Fruit fly (Drosophila melanogaster) whole organism, embryonic: ENCODE results near the gene Shaw.

Experiments used
- Awh ChIP-seq: fragments of 200-800 bp; sonication (Bioruptor generic); IDR thresholded peaks from 2 replicates; pipeline ENCODE4, ENCODE4 v1.3.6; 2022; ENCODE audit warnings: missing biosample characterization, missing genetic modification characterization
- BEAF-32 ChIP-seq: fragments of 200-800 bp; sonication (Bioruptor generic); optimal IDR thresholded peaks from 3 replicates; lab custom pipeline; 2017; ENCODE audit warnings: missing biosample characterization, missing genetic modification characterization, mild to moderate bottlenecking, moderate library complexity, missing genetic modification reagents
- CG10267 ChIP-seq: fragments of 200-800 bp; sonication (Bioruptor generic); optimal IDR thresholded peaks from 2 replicates; lab custom pipeline; 2018; ENCODE audit warnings: missing biosample characterization, mild to moderate bottlenecking, missing genetic modification characterization, moderate library complexity
- CG10565 ChIP-seq: fragments of 200-800 bp; sonication (Bioruptor generic); optimal IDR thresholded peaks from 3 replicates; lab custom pipeline; 2016; ENCODE audit warnings: missing biosample characterization, mild to moderate bottlenecking, missing genetic modification characterization
- CG10979 ChIP-seq: fragments of 200-800 bp; sonication (Bioruptor generic); optimal IDR thresholded peaks from 2 replicates; lab custom pipeline; 2018; ENCODE audit warnings: missing biosample characterization, mild to moderate bottlenecking, missing genetic modification characterization, moderate library complexity
- CG11093 ChIP-seq: fragments of 200-800 bp; sonication (Bioruptor generic); IDR thresholded peaks from 3 replicates; pipeline ENCODE4 v1.3.6; 2022; ENCODE audit warnings: missing biosample characterization, missing genetic modification characterization
- CG11504 ChIP-seq: fragments of 200-800 bp; sonication (Bioruptor generic); optimal IDR thresholded peaks from 3 replicates; lab custom pipeline; 2019; ENCODE audit warnings: missing biosample characterization, mild to moderate bottlenecking, missing genetic modification characterization, moderate library complexity
- CG12391 ChIP-seq: fragments of 200-800 bp; sonication (Bioruptor generic); optimal IDR thresholded peaks from 3 replicates; lab custom pipeline; 2018; ENCODE audit warnings: missing biosample characterization, mild to moderate bottlenecking, missing genetic modification characterization, moderate library complexity
- CG12744 ChIP-seq: fragments of 200-800 bp; sonication (Bioruptor generic); optimal IDR thresholded peaks from 2 replicates; lab custom pipeline; 2016; ENCODE audit warnings: missing biosample characterization, missing genetic modification characterization
- CG13123 ChIP-seq: fragments of 200-800 bp; sonication (Bioruptor generic); optimal IDR thresholded peaks from 2 replicates; lab custom pipeline; 2016; ENCODE audit warnings: missing biosample characterization, missing genetic modification characterization
- CG13624 ChIP-seq: fragments of 200-800 bp; sonication (Bioruptor generic); optimal IDR thresholded peaks from 2 replicates; lab custom pipeline; 2016; ENCODE audit warnings: missing biosample characterization, missing genetic modification characterization
- CG15011 ChIP-seq: fragments of 200-800 bp; sonication (Bioruptor generic); optimal IDR thresholded peaks from 3 replicates; lab custom pipeline; 2018; ENCODE audit warnings: missing biosample characterization, mild to moderate bottlenecking, missing genetic modification characterization
- CG16779 ChIP-seq: fragments of 200-800 bp; sonication (Bioruptor generic); IDR thresholded peaks from 2 replicates; pipeline ENCODE4 v1.3.6; 2022; ENCODE audit warnings: missing biosample characterization, missing genetic modification characterization
- CG2678 ChIP-seq: fragments of 200-800 bp; sonication (Bioruptor generic); optimal IDR thresholded peaks from 3 replicates; lab custom pipeline; 2019; ENCODE audit warnings: missing biosample characterization, mild to moderate bottlenecking, missing genetic modification characterization, moderate library complexity
- CG4707 ChIP-seq: fragments of 200-800 bp; sonication (Bioruptor generic); optimal IDR thresholded peaks from 2 replicates; lab custom pipeline; 2018; ENCODE audit warnings: missing biosample characterization, mild to moderate bottlenecking, missing genetic modification characterization, moderate library complexity
- CG4854 ChIP-seq: fragments of 200-800 bp; sonication (Bioruptor generic); optimal IDR thresholded peaks from 2 replicates; lab custom pipeline; 2016; ENCODE audit warnings: missing biosample characterization, missing genetic modification characterization, inconsistent platforms
- CG9437 ChIP-seq: fragments of 200-800 bp; sonication (Bioruptor generic); optimal IDR thresholded peaks from 2 replicates; lab custom pipeline; 2018; ENCODE audit warnings: missing biosample characterization, mild to moderate bottlenecking, missing genetic modification characterization
- CG9797 ChIP-seq: fragments of 200-800 bp; sonication (Bioruptor generic); optimal IDR thresholded peaks from 3 replicates; lab custom pipeline; 2018; ENCODE audit warnings: missing biosample characterization, mild to moderate bottlenecking, missing genetic modification characterization
- H15 ChIP-seq: fragments of 200-800 bp; sonication (Bioruptor generic); IDR thresholded peaks from 3 replicates; pipeline ENCODE4 v1.3.6; 2022; ENCODE audit warnings: missing biosample characterization, missing genetic modification characterization
- HLHmδ ChIP-seq: fragments of 200-800 bp; sonication (Bioruptor generic); optimal IDR thresholded peaks from 2 replicates; lab custom pipeline; 2018; ENCODE audit warnings: missing biosample characterization, mild to moderate bottlenecking, missing genetic modification characterization, moderate library complexity
- Hr39 ChIP-seq: fragments of >200 bp; optimal IDR thresholded peaks from 2 replicates; lab custom pipeline; 2017
- Hr51 ChIP-seq, 2 experiments: fragments of 200-800 bp; sonication (Bioruptor generic); optimal IDR thresholded peaks; 2 replicates in 1 of 2; 3 replicates in 1 of 2; lab custom pipeline; 2016 to 2018; ENCODE audit warnings: missing biosample characterization in 2 of 2, missing genetic modification characterization in 2 of 2, mild to moderate bottlenecking in 1 of 2, moderate library complexity in 1 of 2
- MBD-R2 ChIP-seq: fragments of 200-800 bp; sonication (Bioruptor generic); IDR thresholded peaks from 2 replicates; pipeline ENCODE4 v1.3.6; 2022; ENCODE audit warnings: missing biosample characterization, missing genetic modification characterization
- Mad ChIP-seq: fragments of 200-800 bp; sonication (Bioruptor generic); optimal IDR thresholded peaks from 2 replicates; lab custom pipeline; 2016; ENCODE audit warnings: missing biosample characterization, missing genetic modification characterization
- Med ChIP-seq: fragments of 200-800 bp; sonication (Bioruptor generic); peaks from one replicate; lab custom pipeline; 2016; ENCODE audit warnings: missing biosample characterization, missing genetic modification characterization, mild to moderate bottlenecking, inconsistent platforms, moderate library complexity
- NC2α ChIP-seq: fragments of 200-800 bp; sonication (Bioruptor generic); optimal IDR thresholded peaks from 2 replicates; lab custom pipeline; 2016; ENCODE audit warnings: missing biosample characterization, missing genetic modification characterization
- Neu2 ChIP-seq: fragments of 200-800 bp; sonication (Bioruptor generic); optimal IDR thresholded peaks from 3 replicates; lab custom pipeline; 2016; ENCODE audit warnings: missing biosample characterization, missing genetic modification characterization, borderline replicate concordance
- Poxn ChIP-seq: fragments of 200-800 bp; sonication (Bioruptor generic); IDR thresholded peaks from 2 replicates; pipeline ENCODE4 v1.3.6; 2022; ENCODE audit warnings: missing biosample characterization, missing genetic modification characterization
- Sry-β ChIP-seq: fragments of 200-800 bp; sonication (Bioruptor generic); optimal IDR thresholded peaks from 2 replicates; lab custom pipeline; 2018; ENCODE audit warnings: missing biosample characterization, mild to moderate bottlenecking, missing genetic modification characterization, moderate library complexity
- aop ChIP-seq: fragments of 200-800 bp; sonication (Bioruptor generic); IDR thresholded peaks from 2 replicates; pipeline ENCODE4 v1.3.6; 2022; ENCODE audit warnings: missing biosample characterization, missing genetic modification characterization
- ato ChIP-seq: fragments of 200-800 bp; sonication (Bioruptor generic); IDR thresholded peaks from 2 replicates; pipeline ENCODE4 v1.3.6; 2022; ENCODE audit warnings: missing biosample characterization, missing genetic modification characterization; ENCODE audit not compliant: partially characterized antibody
- bbx ChIP-seq: fragments of 200-800 bp; sonication (Bioruptor generic); IDR thresholded peaks from 2 replicates; pipeline ENCODE4 v1.3.6; 2022; ENCODE audit warnings: missing biosample characterization, missing genetic modification characterization; ENCODE audit not compliant: partially characterized antibody
- bcd ChIP-seq: fragments of 200-800 bp; sonication (Bioruptor generic); optimal IDR thresholded peaks from 2 replicates; lab custom pipeline; 2017; ENCODE audit warnings: missing biosample characterization, mild to moderate bottlenecking, missing genetic modification characterization
- chm ChIP-seq: fragments of 200-800 bp; sonication (Bioruptor generic); IDR thresholded peaks from 2 replicates; pipeline ENCODE4 v1.3.6; 2022; ENCODE audit warnings: missing biosample characterization, missing genetic modification characterization
- disco-r ChIP-seq: fragments of 200-800 bp; sonication (Bioruptor generic); optimal IDR thresholded peaks from 2 replicates; lab custom pipeline; 2016; ENCODE audit warnings: missing biosample characterization, missing genetic modification characterization
- gsb-n ChIP-seq: fragments of 200-800 bp; sonication (Bioruptor generic); optimal IDR thresholded peaks from 3 replicates; lab custom pipeline; 2018; ENCODE audit warnings: missing biosample characterization, mild to moderate bottlenecking, missing genetic modification characterization
- gt ChIP-seq: fragments of 200-800 bp; sonication (Bioruptor generic); IDR thresholded peaks from 2 replicates; pipeline ENCODE4 v1.3.6; 2022; ENCODE audit warnings: missing biosample characterization, missing genetic modification characterization
- ind ChIP-seq: fragments of 200-800 bp; sonication (Bioruptor generic); optimal IDR thresholded peaks from 3 replicates; lab custom pipeline; 2016; ENCODE audit warnings: missing biosample characterization, missing genetic modification characterization
- luna ChIP-seq: fragments of 200-800 bp; sonication (Bioruptor generic); optimal IDR thresholded peaks from 2 replicates; lab custom pipeline; 2016; ENCODE audit warnings: missing biosample characterization, missing genetic modification characterization
- odd ChIP-seq: fragments of 200-800 bp; sonication (Bioruptor generic); optimal IDR thresholded peaks from 2 replicates; lab custom pipeline; 2017; ENCODE audit warnings: missing biosample characterization, mild to moderate bottlenecking, missing genetic modification characterization
- pan ChIP-seq, 4 experiments: fragments of >200 bp in 3 of 4; fragments of 200-800 bp in 1 of 4; sonication (Bioruptor generic) in 1 of 4; optimal IDR thresholded peaks in 3 of 4; IDR thresholded peaks in 1 of 4; 2 replicates each; pipeline versions ENCODE4 v1.3.6 to Lab custom; 2017 to 2022; ENCODE audit warnings: missing biosample characterization in 2 of 4, missing genetic modification characterization in 2 of 4, mixed read lengths in 1 of 4
- pzg ChIP-seq: fragments of 200-800 bp; sonication (Bioruptor generic); optimal IDR thresholded peaks from 3 replicates; lab custom pipeline; 2018; ENCODE audit warnings: missing biosample characterization, mild to moderate bottlenecking, missing genetic modification characterization, moderate library complexity
- row ChIP-seq: fragments of 200-800 bp; sonication (Bioruptor generic); IDR thresholded peaks from 3 replicates; pipeline ENCODE4 v1.3.6; 2022; ENCODE audit warnings: missing biosample characterization, missing genetic modification characterization
- run ChIP-seq: fragments of 200-800 bp; sonication (Bioruptor generic); optimal IDR thresholded peaks from 3 replicates; lab custom pipeline; 2018; ENCODE audit warnings: missing biosample characterization, mild to moderate bottlenecking, missing genetic modification characterization
- sens ChIP-seq: fragments of 200-800 bp; sonication (Bioruptor generic); peaks from one replicate; lab custom pipeline; 2016; ENCODE audit warnings: missing biosample characterization, missing genetic modification characterization
- seq ChIP-seq: fragments of 200-800 bp; sonication (Bioruptor generic); IDR thresholded peaks from 2 replicates; pipeline ENCODE4 v1.3.6; 2022; ENCODE audit warnings: missing biosample characterization, missing genetic modification characterization
- sim ChIP-seq: fragments of 200-800 bp; sonication (Bioruptor generic); IDR thresholded peaks from 2 replicates; pipeline ENCODE4 v1.3.6; 2022; ENCODE audit warnings: missing biosample characterization, missing genetic modification characterization
- sqz ChIP-seq: fragments of 200-800 bp; sonication (Bioruptor generic); optimal IDR thresholded peaks from 3 replicates; lab custom pipeline; 2018; ENCODE audit warnings: missing biosample characterization, mild to moderate bottlenecking, missing genetic modification characterization
- ttk ChIP-seq: fragments of 200-800 bp; sonication (Bioruptor generic); IDR thresholded peaks from 2 replicates; pipeline ENCODE4 v2.1.2; 2022; ENCODE audit warnings: missing biosample characterization, missing genetic modification characterization
- wdn ChIP-seq: fragments of 200-800 bp; sonication (Bioruptor generic); IDR thresholded peaks from 2 replicates; pipeline ENCODE4 v1.3.6; 2022; ENCODE audit warnings: missing biosample characterization, missing genetic modification characterization

The Shaw gene

DNA sequence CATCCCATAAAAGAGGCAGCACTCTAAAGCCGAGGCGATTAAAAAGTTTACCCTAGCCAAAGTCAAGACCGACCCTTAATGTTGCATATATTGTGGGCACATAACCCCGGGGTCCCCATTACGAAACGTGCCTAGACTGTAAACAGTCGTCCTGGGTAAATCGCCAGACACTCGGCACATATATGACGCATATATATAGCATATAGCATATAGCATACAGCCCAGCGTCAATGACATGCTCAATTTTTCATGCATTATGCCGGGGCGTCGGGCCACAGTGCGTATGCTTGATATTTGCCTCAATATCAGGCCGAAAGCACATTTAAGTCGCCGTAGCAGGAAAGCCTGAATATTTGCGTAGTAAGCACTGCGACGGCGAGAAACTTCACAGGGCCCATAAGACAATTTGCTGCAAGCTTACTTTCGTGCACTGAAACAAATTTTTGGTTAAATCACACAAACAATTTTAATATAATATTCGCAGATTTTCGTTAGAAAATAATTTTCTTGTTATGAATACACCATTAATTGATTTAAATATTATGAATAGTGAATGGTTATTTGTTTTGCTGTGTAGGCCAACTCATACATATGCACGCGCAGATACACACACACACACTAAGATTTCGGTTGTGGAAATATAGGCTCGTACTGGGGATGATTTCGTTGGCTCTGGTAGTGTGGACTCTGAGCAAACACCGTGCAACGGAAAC is 37.0 kb downstream of the Shaw start (continued):
- TF ChIP-seq aop (GFP tag; lab: Robert Waterston, UW): no peak
- TF ChIP-seq sqz (GFP tag; lab: Kevin White, UChicago): no peak
- TF ChIP-seq Hr39 (lab: Kevin White, UChicago): no peak
- TF ChIP-seq wdn (GFP tag; lab: Robert Waterston, UW): 0 out of 2 replicates have a peak, but pooled peaks have one; percentile 20
- no peak for TF ChIP-seq run (tag; lab: Kevin White, UChicago)
- TF ChIP-seq H15 (GFP tag; lab: Robert Waterston, UW): no peak
- peak; percentile 19 for TF ChIP-seq ind
- no peak for TF ChIP-seq pan (optimal IDR thresholded peaks at IDR 0.05; lab: Kevin White, UChicago)
- TF ChIP-seq pan (GFP tag; optimal IDR thresholded peaks at IDR 0.05 in 1 of 2, IDR thresholded peaks at IDR 0.05 in 1 of 2): peak in 1 of 2 experiments; percentile 27
- no peak for TF ChIP-seq luna (GFP tag; lab: Kevin White, UChicago)
- peak; percentile 43 for TF ChIP-seq bcd (GFP tag; lab: Kevin White, UChicago)
- TF ChIP-seq Med (GFP tag; lab: Kevin White, UChicago): peak; percentile 58
- no peak for TF ChIP-seq Neu2 (GFP tag; lab: Kevin White, UChicago)
- no peak for TF ChIP-seq NC2α (GFP tag; lab: Kevin White, UChicago)
- TF ChIP-seq bbx (GFP tag; lab: Robert Waterston, UW): no peak
- TF ChIP-seq sim: no peak
- TF ChIP-seq CG12744 (GFP tag; lab: Kevin White, UChicago): no peak
- TF ChIP-seq HLHmδ: no peak
- TF ChIP-seq sens (GFP tag; lab: Kevin White, UChicago): peak; percentile 32
- TF ChIP-seq Mad: no peak
- TF ChIP-seq CG13123 (GFP tag; lab: Kevin White, UChicago): no peak
- TF ChIP-seq gt: no peak
- TF ChIP-seq CG11093 (GFP tag; lab: Robert Waterston, UW): no peak
- TF ChIP-seq CG2678 (tag; lab: Kevin White, UChicago): peak; percentile 69
- TF ChIP-seq Sry-β: no peak
- no peak for TF ChIP-seq CG15011 (GFP tag; lab: Kevin White, UChicago)
- TF ChIP-seq CG9797 (GFP tag; lab: Kevin White, UChicago): no peak
- no peak for TF ChIP-seq chm (GFP tag; lab: Robert Waterston, UW)
- no peak for TF ChIP-seq seq (GFP tag; lab: Robert Waterston, UW)
- TF ChIP-seq odd (GFP tag; lab: Kevin White, UChicago): no peak
- no peak for TF ChIP-seq CG10979 (tag; lab: Kevin White, UChicago)
- TF ChIP-seq CG4854: no peak
- no peak for TF ChIP-seq CG11504
- no peak for TF ChIP-seq CG16779 (GFP tag; lab: Robert Waterston, UW)
- peak; percentile 65; the same call in 2 of the 3 replicates for TF ChIP-seq row (GFP tag; lab: Robert Waterston, UW)
- TF ChIP-seq Hr51 (GFP tag; optimal IDR thresholded peaks at IDR 0.05; lab: Kevin White, UChicago): peak in 1 of 2 experiments; percentile 53
- no peak for TF ChIP-seq gsb-n (tag; lab: Kevin White, UChicago)
- TF ChIP-seq ato (GFP tag; lab: Robert Waterston, UW): no peak
- TF ChIP-seq disco-r: no peak
- TF ChIP-seq CG10565 (GFP tag; lab: Kevin White, UChicago): no peak
- no peak for TF ChIP-seq MBD-R2 (GFP tag; lab: Robert Waterston, UW)
- no peak for TF ChIP-seq CG4707
- TF ChIP-seq CG9437 (GFP tag; lab: Kevin White, UChicago): no peak
- no peak for TF ChIP-seq BEAF-32 (GFP tag; lab: Kevin White, UChicago)
- no peak for TF ChIP-seq pzg (GFP tag; lab: Kevin White, UChicago)
- no peak for TF ChIP-seq CG13624 (GFP tag; lab: Kevin White, UChicago)
- TF ChIP-seq Poxn (GFP tag; lab: Robert Waterston, UW): no peak
- TF ChIP-seq ttk (GFP tag; lab: Robert Waterston, UW): no peak
- peak; percentile 31 for TF ChIP-seq CG12391
- no peak for TF ChIP-seq Awh (GFP tag; lab: Robert Waterston, UW)
- peak; percentile 0 for TF ChIP-seq CG10267
